Worm (Caenorhabditis elegans) whole organism, late embryonic: ENCODE results near the gene ipla-1.

Source experiments
- C08G9.2 ChIP-seq: sonication (generic microtip); optimal IDR thresholded peaks from 2 replicates; lab custom pipeline; 2016; ENCODE audit warnings: mild to moderate bottlenecking, missing genetic modification characterization, moderate library complexity, missing compliant biosample characterization
- C38D4.7 ChIP-seq: fragments of 200-800 bp; sonication (Bioruptor generic); optimal IDR thresholded peaks from 2 replicates; lab custom pipeline; 2018; ENCODE audit warnings: mild to moderate bottlenecking, missing genetic modification characterization, moderate library complexity, missing compliant biosample characterization
- F13H6.1 ChIP-seq: sonication (generic microtip); optimal IDR thresholded peaks from 2 replicates; lab custom pipeline; 2016; ENCODE audit warnings: missing genetic modification characterization, missing compliant biosample characterization
- K09A11.1 ChIP-seq: sonication (generic microtip); optimal IDR thresholded peaks from 2 replicates; lab custom pipeline; 2017; ENCODE audit warnings: antibody characterized with exemption, mild to moderate bottlenecking, missing genetic modification characterization, missing compliant biosample characterization; ENCODE audit not compliant: insufficient read depth
- T23F11.4 ChIP-seq: fragments of 200-800 bp; sonication (Bioruptor generic); optimal IDR thresholded peaks from 2 replicates; lab custom pipeline; 2018; ENCODE audit warnings: mild to moderate bottlenecking, missing genetic modification characterization, missing compliant biosample characterization
- Y22D7AL.16 ChIP-seq: sonication (generic microtip); optimal IDR thresholded peaks from 2 replicates; lab custom pipeline; 2016; ENCODE audit warnings: missing genetic modification characterization, missing compliant biosample characterization
- ama-1 ChIP-seq: fragments of 150-350 bp; optimal IDR thresholded peaks from 2 replicates; lab custom pipeline; 2014
- ceh-19 ChIP-seq: fragments of 200-800 bp; sonication (Bioruptor generic); optimal IDR thresholded peaks from 2 replicates; lab custom pipeline; 2018; ENCODE audit warnings: mild to moderate bottlenecking, missing genetic modification characterization, missing compliant biosample characterization
- ceh-2 ChIP-seq: sonication (generic microtip); optimal IDR thresholded peaks from 2 replicates; lab custom pipeline; 2016; ENCODE audit warnings: missing genotype, missing genetic modification characterization, missing compliant biosample characterization
- ceh-22 ChIP-seq: sonication (generic microtip); optimal IDR thresholded peaks from 2 replicates; lab custom pipeline; 2017; ENCODE audit warnings: missing biosample characterization, missing genetic modification characterization
- ceh-34 ChIP-seq: sonication (generic microtip); optimal IDR thresholded peaks from 2 replicates; lab custom pipeline; 2016; ENCODE audit warnings: mild to moderate bottlenecking, missing genetic modification characterization, missing compliant biosample characterization
- ceh-45 ChIP-seq: fragments of 200-800 bp; sonication (Bioruptor generic); IDR thresholded peaks from 2 replicates; pipeline ENCODE4 v1.3.6; 2022; ENCODE audit warnings: missing genetic modification reagents, missing genetic modification characterization, missing compliant biosample characterization
- ceh-6 ChIP-seq: fragments of 200-800 bp; sonication (Bioruptor generic); optimal IDR thresholded peaks from 2 replicates; lab custom pipeline; 2018; ENCODE audit warnings: mild to moderate bottlenecking, missing genetic modification characterization, missing compliant biosample characterization
- ceh-9 ChIP-seq: sonication (generic microtip); optimal IDR thresholded peaks from 2 replicates; lab custom pipeline; 2016; ENCODE audit warnings: mild to moderate bottlenecking, missing genetic modification characterization, inconsistent platforms, missing compliant biosample characterization
- che-1 ChIP-seq: sonication (generic microtip); optimal IDR thresholded peaks from 2 replicates; lab custom pipeline; 2016; ENCODE audit warnings: mild to moderate bottlenecking, missing genetic modification characterization, missing compliant biosample characterization
- dmd-4 ChIP-seq: sonication (generic microtip); optimal IDR thresholded peaks from 2 replicates; lab custom pipeline; 2016; ENCODE audit warnings: borderline replicate concordance, missing genetic modification characterization, missing compliant biosample characterization
- dve-1 ChIP-seq: sonication (generic microtip); optimal IDR thresholded peaks from 2 replicates; lab custom pipeline; 2017; ENCODE audit warnings: antibody characterized with exemption, mild to moderate bottlenecking, missing genetic modification characterization, missing compliant biosample characterization
- elt-2 ChIP-seq: sonication (generic microtip); optimal IDR thresholded peaks from 2 replicates; lab custom pipeline; 2016; ENCODE audit warnings: missing genetic modification reagents, missing genetic modification characterization, missing compliant biosample characterization
- elt-4 ChIP-seq: sonication (generic microtip); optimal IDR thresholded peaks from 2 replicates; lab custom pipeline; 2016; ENCODE audit warnings: missing genetic modification characterization, missing compliant biosample characterization
- fkh-6 ChIP-seq: sonication (generic microtip); optimal IDR thresholded peaks from 2 replicates; lab custom pipeline; 2016; ENCODE audit warnings: missing genetic modification characterization, missing compliant biosample characterization
- hlh-13 ChIP-seq: fragments of 200-800 bp; sonication (Bioruptor generic); optimal IDR thresholded peaks from 2 replicates; lab custom pipeline; 2018; ENCODE audit warnings: mild to moderate bottlenecking, missing genetic modification characterization, missing compliant biosample characterization
- hlh-15 ChIP-seq: sonication (generic microtip); optimal IDR thresholded peaks from 2 replicates; lab custom pipeline; 2016; ENCODE audit warnings: missing genetic modification characterization, missing compliant biosample characterization
- hlh-30 ChIP-seq: sonication (generic microtip); optimal IDR thresholded peaks from 2 replicates; lab custom pipeline; 2017; ENCODE audit warnings: antibody characterized with exemption, missing genetic modification characterization, missing compliant biosample characterization; ENCODE audit not compliant: insufficient read depth
- hlh-6 ChIP-seq: sonication (generic microtip); optimal IDR thresholded peaks from 2 replicates; lab custom pipeline; 2016; ENCODE audit warnings: missing genotype, missing genetic modification characterization, missing compliant biosample characterization
- hlh-8 ChIP-seq: sonication (generic microtip); optimal IDR thresholded peaks from 2 replicates; lab custom pipeline; 2016; ENCODE audit warnings: missing genotype, missing genetic modification characterization, missing compliant biosample characterization
- lin-11 ChIP-seq: fragments of 200-800 bp; sonication (Bioruptor generic); optimal IDR thresholded peaks from 2 replicates; lab custom pipeline; 2018; ENCODE audit warnings: mild to moderate bottlenecking, missing genetic modification characterization, missing compliant biosample characterization
- nfya-1 ChIP-seq: sonication (generic microtip); optimal IDR thresholded peaks from 2 replicates; lab custom pipeline; 2017; ENCODE audit warnings: missing genetic modification characterization, mild to moderate bottlenecking, missing compliant biosample characterization, antibody characterized with exemption, moderate library complexity
- odd-2 ChIP-seq: sonication (generic microtip); optimal IDR thresholded peaks from 2 replicates; lab custom pipeline; 2017; ENCODE audit warnings: antibody characterized with exemption, mild to moderate bottlenecking, missing genetic modification characterization, missing compliant biosample characterization
- pax-1 ChIP-seq: fragments of 150-350 bp; optimal IDR thresholded peaks from 2 replicates; lab custom pipeline; 2014; ENCODE audit warnings: missing biosample characterization, missing genetic modification characterization
- pha-4 ChIP-seq: fragments of 150-350 bp; optimal IDR thresholded peaks from 2 replicates; lab custom pipeline; 2018; ENCODE audit warnings: missing biosample characterization, missing genetic modification reagents, missing genetic modification characterization
- ref-2 ChIP-seq: sonication (generic microtip); optimal IDR thresholded peaks from 2 replicates; lab custom pipeline; 2016; ENCODE audit warnings: missing genetic modification characterization, missing compliant biosample characterization
- rnt-1 ChIP-seq: sonication (generic microtip); optimal IDR thresholded peaks from 2 replicates; lab custom pipeline; 2016; ENCODE audit warnings: missing genetic modification characterization, missing compliant biosample characterization
- sox-4 ChIP-seq: sonication (generic microtip); optimal IDR thresholded peaks from 2 replicates; lab custom pipeline; 2017; ENCODE audit warnings: mild to moderate bottlenecking, missing genetic modification characterization, inconsistent platforms, missing compliant biosample characterization
- tbx-2 ChIP-seq: sonication (generic microtip); optimal IDR thresholded peaks from 2 replicates; lab custom pipeline; 2016; ENCODE audit warnings: missing genetic modification characterization, missing compliant biosample characterization
- unc-3 ChIP-seq, 2 experiments: fragments of 200-800 bp in 1 of 2; sonication (Bioruptor generic) in 1 of 2; sonication (generic microtip) in 1 of 2; conservative IDR thresholded peaks in 1 of 2; optimal IDR thresholded peaks in 1 of 2; 2 replicates each; pipeline versions ENCODE4 v1.3.6 to Lab custom; 2016 to 2022; ENCODE audit warnings: missing compliant biosample characterization in 2 of 2, missing genetic modification characterization in 2 of 2, missing genetic modification reagents in 1 of 2
- unc-42 ChIP-seq: sonication (generic microtip); optimal IDR thresholded peaks from 2 replicates; lab custom pipeline; 2016; ENCODE audit warnings: missing genotype, missing genetic modification characterization, missing compliant biosample characterization
- unc-55 ChIP-seq: sonication (generic microtip); optimal IDR thresholded peaks from 2 replicates; lab custom pipeline; 2017; ENCODE audit warnings: missing biosample characterization, missing genetic modification reagents, missing genetic modification characterization
- ztf-16 ChIP-seq: sonication (generic microtip); optimal IDR thresholded peaks from 2 replicates; lab custom pipeline; 2017; ENCODE audit warnings: missing genetic modification characterization, missing compliant biosample characterization

ipla-1 gene

DNA sequence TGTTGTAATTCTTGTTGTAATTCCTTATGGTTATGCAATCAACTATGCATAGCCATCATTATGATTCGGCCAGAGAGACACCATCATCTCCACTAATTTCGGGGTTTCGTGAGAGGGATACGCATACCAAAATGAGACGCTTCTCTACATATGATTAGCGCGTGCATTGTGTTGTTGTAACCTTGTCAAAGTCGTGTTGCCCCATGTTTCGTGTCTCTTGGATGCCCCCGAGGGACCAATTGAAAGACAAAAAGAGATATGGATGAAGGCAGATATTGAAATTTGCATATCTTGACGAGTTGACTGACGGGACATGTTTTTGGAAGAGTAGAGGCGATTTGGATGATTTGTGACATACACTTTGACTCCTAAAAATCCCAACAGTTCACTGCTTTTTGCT, 21.8 kb downstream of the ipla-1 start:
- TF ChIP-seq unc-55 (GFP tag; lab: Kevin White, UChicago) (peak; percentile 37), unc-3 (GFP tag; conservative IDR thresholded peaks at IDR 0.05; lab: Robert Waterston, UW) (peak; percentile 63), unc-3 (tag; optimal IDR thresholded peaks at IDR 0.05; lab: Kevin White, UChicago) (no peak), ceh-22 (tag; lab: Kevin White, UChicago) (no peak), T23F11.4 (no peak), hlh-30 (tag; lab: Kevin White, UChicago) (no peak), F13H6.1 (no peak), ztf-16 (no peak), C08G9.2 (tag; lab: Kevin White, UChicago) (no peak), unc-42 (tag; lab: Kevin White, UChicago) (peak; percentile 62)

DNA sequence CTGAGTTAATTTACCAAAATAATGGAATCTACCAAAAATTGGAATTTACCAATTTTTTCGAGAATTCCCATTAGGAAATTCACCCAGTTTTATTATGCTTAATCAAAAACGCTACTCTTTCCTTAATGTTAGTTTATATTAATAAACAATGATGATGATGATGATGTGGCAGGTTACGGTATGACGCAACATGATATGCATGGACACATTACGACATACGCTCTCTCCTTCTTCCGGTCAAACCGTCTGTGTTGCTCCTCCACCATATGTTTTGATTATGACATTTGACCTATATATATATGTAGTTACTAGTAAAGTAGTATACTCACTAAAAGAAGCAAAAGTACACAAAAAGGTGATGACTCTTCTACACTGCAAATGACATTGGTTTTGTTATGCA, 23.8 kb downstream of the ipla-1 start:
- TF ChIP-seq K09A11.1 (tag; lab: Kevin White, UChicago) (no peak), tbx-2 (tag; lab: Kevin White, UChicago) (peak; percentile 30)

DNA sequence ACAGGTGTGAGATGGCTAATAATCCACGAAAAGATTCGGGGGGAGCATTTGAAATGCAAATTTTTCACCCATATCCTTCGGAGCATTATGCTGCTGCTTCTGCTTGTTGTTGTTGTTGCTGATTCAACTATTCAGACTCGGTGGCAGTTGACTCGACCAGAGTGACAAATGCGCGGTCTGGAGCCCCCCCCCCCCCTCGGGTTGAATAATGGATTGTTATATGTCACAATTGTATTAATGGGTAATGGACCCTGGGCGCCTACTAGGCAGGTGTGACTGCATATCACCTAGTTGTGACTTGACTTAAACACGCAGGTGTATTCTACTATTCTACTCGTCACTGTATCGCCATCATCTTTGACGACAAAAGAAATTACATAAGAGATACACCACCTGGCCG, 25.6 kb downstream of the ipla-1 start:
- no peak for TF ChIP-seq che-1 (tag; lab: Kevin White, UChicago)
- TF ChIP-seq hlh-13 (GFP tag; lab: Kevin White, UChicago) = no peak
- no peak for TF ChIP-seq hlh-15 (tag; lab: Kevin White, UChicago)
- no peak for TF ChIP-seq ceh-19 (GFP tag; lab: Kevin White, UChicago)
- TF ChIP-seq elt-4 (tag; lab: Kevin White, UChicago) = no peak
- TF ChIP-seq hlh-8 (tag; lab: Kevin White, UChicago) = no peak
- peak; percentile 76 for TF ChIP-seq unc-55 (GFP tag; lab: Kevin White, UChicago)
- TF ChIP-seq, all 69 proteins: peak for 1

DNA sequence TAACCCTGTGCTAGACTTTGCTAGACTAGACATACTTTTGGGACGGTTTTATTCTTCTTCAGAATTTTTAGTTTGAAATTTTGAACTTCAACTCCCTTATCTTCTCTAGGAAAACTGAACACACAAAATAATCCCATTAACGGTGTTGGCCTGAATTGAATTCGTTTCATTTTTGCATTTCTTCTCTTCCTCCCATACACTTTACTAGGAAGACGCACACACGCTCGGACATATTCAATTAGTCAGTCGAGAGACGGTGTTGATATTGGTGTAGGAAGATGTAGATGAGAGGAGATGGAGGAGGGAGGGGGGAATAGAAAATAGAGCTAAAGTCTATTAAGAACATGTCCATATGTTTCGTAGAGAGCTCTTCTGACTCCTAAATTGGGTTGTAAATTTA, 26.5 kb downstream of the ipla-1 start:
- TF ChIP-seq C38D4.7 (no peak), unc-42 (tag; lab: Kevin White, UChicago) (peak; percentile 96)

DNA sequence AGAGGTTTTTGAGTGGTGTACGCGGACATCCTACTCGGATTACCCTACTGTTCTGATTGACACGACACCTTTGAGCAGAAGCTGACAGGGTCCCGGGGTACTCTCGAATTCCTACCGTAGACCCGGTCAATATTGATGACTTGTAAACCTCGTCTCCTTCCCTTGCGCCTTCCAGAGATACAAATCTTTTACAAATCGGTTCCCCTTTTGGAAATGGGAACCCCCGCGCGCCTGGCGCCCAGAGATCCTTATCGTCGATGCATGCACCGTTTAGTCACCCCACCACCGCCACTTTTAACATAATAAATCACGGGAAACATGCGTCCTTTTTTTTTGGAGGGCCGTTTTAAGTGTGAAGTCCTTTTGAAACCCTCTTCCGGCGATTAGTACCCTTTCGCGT, 28.1 kb downstream of the ipla-1 start:
- TF ChIP-seq ceh-2 (tag; lab: Kevin White, UChicago) (no peak), ceh-19 (GFP tag; lab: Kevin White, UChicago) (no peak), ceh-34 (tag; lab: Kevin White, UChicago) (peak; percentile 64), ceh-45 (GFP tag; lab: Robert Waterston, UW) (no peak), lin-11 (tag; lab: Kevin White, UChicago) (no peak), hlh-6 (tag; lab: Kevin White, UChicago) (no peak)

DNA sequence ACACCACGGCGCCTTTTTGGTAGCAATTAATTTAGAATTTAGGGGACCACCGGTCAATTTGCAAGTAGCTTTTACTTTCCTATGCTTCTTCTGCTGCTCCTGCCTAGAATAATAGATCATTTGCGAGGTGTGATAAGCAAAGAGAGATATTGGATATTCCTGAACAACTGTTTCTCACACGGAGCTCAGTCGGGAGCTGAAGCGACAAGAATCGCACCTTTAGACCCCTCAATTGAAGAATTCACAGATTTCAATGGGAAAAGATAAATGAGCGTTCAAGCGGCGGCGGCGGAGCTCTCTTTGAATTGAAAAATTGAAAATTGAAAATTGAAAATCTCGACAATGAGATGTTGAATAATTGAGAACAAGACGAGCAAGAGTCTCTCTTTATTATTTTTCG, 28.6 kb downstream of the ipla-1 start:
- TF ChIP-seq dve-1 = no peak
- TF ChIP-seq, all 69 proteins: peak for 0

DNA sequence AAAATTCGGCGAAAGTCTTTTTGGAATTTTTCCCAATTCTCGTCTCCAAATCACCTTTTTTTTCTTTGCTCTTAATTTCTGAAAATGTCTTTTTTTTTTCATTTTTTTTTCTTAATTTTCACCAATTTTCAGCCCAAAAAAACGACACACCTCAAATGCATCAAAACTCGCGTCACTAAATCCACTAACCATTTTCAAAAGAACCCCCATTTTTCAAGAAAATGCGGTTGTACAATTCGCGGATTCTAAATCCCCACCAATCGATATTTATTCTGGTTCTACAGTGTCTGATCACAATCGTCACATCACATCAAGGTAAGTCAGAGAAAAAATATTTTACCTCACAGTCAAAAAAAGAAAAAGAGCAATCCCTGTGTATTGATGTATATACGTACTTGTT, 29.3 kb downstream of the ipla-1 start, which contains the start of gene vab-1:
vab-1 (plus strand) TSS at position 133 of the 400 bp plus-strand sequence.
- TF ChIP-seq pha-4 (tag; lab: Kevin White, UChicago) (no peak), Y22D7AL.16 (tag; lab: Kevin White, UChicago) (no peak)

DNA sequence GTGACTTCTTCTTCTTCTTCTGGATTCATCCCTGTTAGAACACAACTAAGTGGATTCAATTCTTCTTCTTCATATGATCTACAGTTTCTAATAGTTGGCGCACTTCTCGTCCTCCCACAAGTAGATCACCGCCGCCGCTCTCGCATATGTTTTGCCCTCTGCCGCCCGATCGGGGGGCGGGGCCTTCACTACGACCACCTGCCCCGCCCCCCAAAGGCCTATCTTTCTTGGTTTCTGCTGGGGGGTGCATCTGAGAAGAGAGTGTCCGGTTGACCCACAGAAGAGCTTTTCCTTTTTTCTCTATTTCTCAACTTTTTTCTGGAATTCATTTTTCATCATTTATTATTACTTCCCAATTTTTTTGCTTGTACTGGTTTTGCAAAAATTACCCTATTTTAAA, 30.0 kb downstream of the ipla-1 start:
- TF ChIP-seq sox-4 (no peak), hlh-30 (tag; lab: Kevin White, UChicago) (no peak), ztf-16 (no peak), nfya-1 (tag; lab: Kevin White, UChicago) (peak; percentile 23), Y22D7AL.16 (tag; lab: Kevin White, UChicago) (no peak), pax-1 (no peak), ceh-6 (GFP tag; lab: Kevin White, UChicago) (no peak), odd-2 (no peak), dmd-4 (tag; lab: Kevin White, UChicago) (no peak), ref-2 (tag; lab: Kevin White, UChicago) (peak; percentile 1), rnt-1 (no peak), fkh-6 (no peak), unc-42 (tag; lab: Kevin White, UChicago) (no peak), tbx-2 (tag; lab: Kevin White, UChicago) (peak; percentile 11), elt-2 (peak; percentile 33), ceh-9 (no peak), ama-1 (lab: Kevin White, UChicago) (no peak)
